Fruit fly (Drosophila melanogaster): ENCODE results near the gene CG7924.

DNA sequence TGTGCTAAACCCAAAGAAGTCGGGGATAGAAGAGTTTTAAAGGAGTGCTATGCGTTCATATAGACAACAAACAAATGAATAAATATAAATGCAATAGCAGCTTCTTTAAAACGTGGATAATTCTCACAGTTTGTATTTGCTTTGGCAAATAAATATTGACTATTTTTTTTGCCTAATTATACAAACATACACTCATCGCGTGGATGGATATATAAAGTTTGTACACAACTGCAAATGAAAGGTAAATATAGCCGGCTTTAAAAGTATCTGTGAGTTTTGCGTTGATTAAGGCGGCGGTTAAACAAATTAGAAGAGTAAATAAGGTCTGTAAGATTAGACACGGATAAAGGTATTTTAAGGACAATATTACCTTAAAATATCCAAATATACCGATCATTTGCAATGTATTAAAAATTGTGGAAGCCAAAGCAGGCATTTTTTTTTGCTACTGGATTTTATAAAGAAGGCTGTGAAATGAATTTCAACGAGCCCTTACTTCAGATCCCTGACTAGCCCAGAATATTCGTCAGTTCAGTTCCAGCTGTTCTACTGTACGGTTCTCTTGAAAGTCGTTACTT lies 15.5 kb upstream of the CG7924 start, which contains the start of gene CG7768:
- TF ChIP-seq ttk (optimal IDR thresholded peaks at IDR 0.05) = no peak
- TF ChIP-seq psq (optimal IDR thresholded peaks at IDR 0.05) = no peak
- TF ChIP-seq Sin3A (optimal IDR thresholded peaks at IDR 0.05) = no peak
- no peak for TF ChIP-seq h (optimal IDR thresholded peaks at IDR 0.05)
- TF ChIP-seq insv (optimal IDR thresholded peaks at IDR 0.05) = no peak
- TF ChIP-seq Myc (optimal IDR thresholded peaks at IDR 0.05) = no peak

Measured in Kc167 (cell line).